Worm (Caenorhabditis elegans) whole organism, L2 larva: ENCODE data around the gene cls-2.

Experiments
- R02D3.7 ChIP-seq: fragments of 150-350 bp; optimal IDR thresholded peaks from 2 replicates; lab custom pipeline; 2014; ENCODE audit warnings: missing biosample characterization, missing genetic modification characterization
- mab-5 ChIP-seq: fragments of 150-350 bp; optimal IDR thresholded peaks from 2 replicates; lab custom pipeline; 2014; ENCODE audit warnings: missing biosample characterization, missing genetic modification characterization
- nhr-12 ChIP-seq: fragments of 150-350 bp; optimal IDR thresholded peaks from 2 replicates; lab custom pipeline; 2014; ENCODE audit warnings: missing biosample characterization, missing genetic modification characterization
- unc-62 ChIP-seq: fragments of 150-350 bp; optimal IDR thresholded peaks from 2 replicates; lab custom pipeline; 2014; ENCODE audit warnings: missing biosample characterization, missing genetic modification reagents, missing genetic modification characterization
- zag-1 ChIP-seq: fragments of 150-350 bp; optimal IDR thresholded peaks from 2 replicates; lab custom pipeline; 2014; ENCODE audit warnings: missing biosample characterization, missing genetic modification characterization
- ztf-11 ChIP-seq: sonication (generic microtip); optimal IDR thresholded peaks from 2 replicates; lab custom pipeline; 2017; ENCODE audit warnings: missing biosample characterization, missing genetic modification characterization

ce11 chrIII:9034133-9034532 is 20.7 kb upstream of the cls-2 start:
- no peak for TF ChIP-seq unc-62
- TF ChIP-seq mab-5: no peak
- TF ChIP-seq nhr-12 (tag; lab: Kevin White, UChicago): no peak
- no peak for TF ChIP-seq zag-1 (tag; lab: Kevin White, UChicago)
- TF ChIP-seq ztf-11 (tag; lab: Kevin White, UChicago): no peak
- TF ChIP-seq R02D3.7 (tag; lab: Kevin White, UChicago): no peak
